Worm (Caenorhabditis elegans) whole organism, early embryonic: ENCODE results near the gene srj-19.

Experiments used
- aly-1 ChIP-seq: sonication (generic microtip); optimal IDR thresholded peaks from 2 replicates; lab custom pipeline; 2016; ENCODE audit warnings: missing genetic modification characterization, missing compliant biosample characterization
- tbx-11 ChIP-seq: fragments of 200-800 bp; sonication (Bioruptor generic); IDR thresholded peaks from 2 replicates; pipeline ENCODE4 v1.3.6; 2022; ENCODE audit warnings: missing genetic modification characterization, missing compliant biosample characterization

DNA sequence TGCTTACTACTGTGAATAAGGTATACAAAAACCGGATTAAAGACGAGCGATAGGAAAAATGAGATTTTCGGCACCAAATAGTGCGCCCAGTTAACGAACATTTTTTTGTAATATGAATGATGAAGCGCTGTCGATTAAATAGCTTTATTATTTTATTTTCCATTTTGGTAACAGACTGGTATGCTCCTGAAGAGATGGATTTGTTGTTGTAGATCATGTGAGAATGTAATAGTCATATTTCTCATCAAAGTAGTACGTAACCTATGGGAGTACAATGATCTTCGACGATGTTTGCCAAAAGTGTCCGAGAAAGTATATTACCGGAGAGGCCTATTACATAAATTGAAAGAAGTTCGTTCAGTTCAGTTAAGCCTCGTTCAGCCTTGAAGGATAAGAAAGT is at the start of gene srj-19:
- no peak for TF ChIP-seq aly-1 (tag; lab: Kevin White, UChicago)
- TF ChIP-seq tbx-11 (GFP tag; lab: Robert Waterston, UW) = no peak
